Worm (Caenorhabditis elegans) whole organism, L3 larva: Measurements from ENCODE around the gene Y70C5A.3.

ENCODE experiments used
- pha-4 ChIP-seq: fragments of 150-350 bp; optimal IDR thresholded peaks from 2 replicates; lab custom pipeline; 2014; ENCODE audit warnings: missing biosample characterization, missing genetic modification reagents, missing genetic modification characterization
- tbx-2 ChIP-seq: sonication (generic microtip); optimal IDR thresholded peaks from 2 replicates; lab custom pipeline; 2016; ENCODE audit warnings: mild to moderate bottlenecking, missing genetic modification characterization, missing compliant biosample characterization
- unc-62 ChIP-seq: fragments of 150-350 bp; sonication (generic microtip); optimal IDR thresholded peaks from 4 replicates; lab custom pipeline; 2014; ENCODE audit warnings: missing biosample characterization, missing genetic modification reagents, missing genetic modification characterization
- ztf-11 ChIP-seq: fragments of 150-350 bp; optimal IDR thresholded peaks from 2 replicates; lab custom pipeline; 2014; ENCODE audit warnings: missing biosample characterization, missing genetic modification characterization
- ztf-4 ChIP-seq: fragments of 150-350 bp; optimal IDR thresholded peaks from 2 replicates; lab custom pipeline; 2014; ENCODE audit warnings: missing biosample characterization, missing genetic modification characterization

ce11 chrV:16570697-16571096 lies 50.0 kb downstream of the Y70C5A.3 start, which contains the start of gene nhr-233:
- TF ChIP-seq ztf-4 (tag; lab: Kevin White, UChicago) = no peak
- TF ChIP-seq tbx-2 (tag; lab: Kevin White, UChicago) = no peak
- TF ChIP-seq ztf-11 (tag; lab: Kevin White, UChicago) = no peak
- no peak for TF ChIP-seq unc-62 (GFP tag; lab: Kevin White, UChicago)
- no peak for TF ChIP-seq pha-4 (tag; lab: Kevin White, UChicago)
